Fruit fly (Drosophila melanogaster): ENCODE measurements around the gene Cpr66D.

Gene Cpr66D

DNA sequence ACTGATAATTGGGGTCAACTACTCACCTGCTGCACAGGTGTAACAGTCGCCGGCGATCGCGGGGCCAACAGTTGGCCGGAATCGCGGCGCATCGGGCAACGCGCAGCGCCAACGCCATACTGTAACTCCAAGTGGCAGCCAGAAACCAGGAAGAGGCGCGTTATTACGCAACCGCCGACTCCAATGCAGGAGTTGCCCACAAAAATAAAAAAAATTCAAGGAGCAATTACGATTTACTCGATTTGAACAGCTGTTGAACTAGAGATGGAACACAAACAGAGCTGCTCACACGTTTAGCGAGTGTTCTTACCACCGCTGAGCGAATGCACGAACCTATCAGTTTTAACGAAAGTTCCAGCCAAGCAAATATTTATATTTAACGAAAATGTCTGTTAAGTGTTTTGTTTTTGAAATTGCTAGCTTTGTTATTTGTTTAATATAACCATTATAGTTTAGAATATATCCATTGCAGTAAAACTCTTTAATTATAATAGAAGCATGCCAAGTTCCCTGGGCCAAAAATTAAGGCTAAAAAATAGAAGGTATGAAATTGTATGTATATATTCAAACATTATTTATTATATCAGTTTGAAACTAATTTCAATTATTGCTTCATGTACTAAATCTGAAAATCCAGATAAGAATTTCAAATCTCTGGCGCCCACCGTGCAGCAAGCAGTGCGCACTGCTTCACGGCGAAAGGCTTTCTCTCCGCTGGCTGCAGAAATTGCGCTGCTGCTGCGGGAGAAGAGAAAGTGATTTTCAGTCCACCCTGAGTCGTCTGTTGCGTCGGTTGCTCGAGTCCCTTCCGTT lies 36.2 kb upstream of the Cpr66D start, which contains the start of the genes CG5989 and CG6282 (continued):
- TF ChIP-seq Sry-β (GFP tag; optimal IDR thresholded peaks at IDR 0.05) (no peak), sqz (GFP tag; optimal IDR thresholded peaks at IDR 0.05) (no peak), CG17829 (tag; optimal IDR thresholded peaks at IDR 0.05) (peak; percentile 31), Spps (tag; optimal IDR thresholded peaks at IDR 0.05) (no peak), CG1233 (GFP tag; optimal IDR thresholded peaks at IDR 0.05) (no peak), fd64A (GFP tag; optimal IDR thresholded peaks at IDR 0.05) (no peak), CG1792 (GFP tag; optimal IDR thresholded peaks at IDR 0.05) (no peak), CG3163 (GFP tag; optimal IDR thresholded peaks at IDR 0.05) (no peak), bigmax (GFP tag; optimal IDR thresholded peaks at IDR 0.05) (no peak), sima (GFP tag; optimal IDR thresholded peaks at IDR 0.05) (no peak), ftz-f1 (GFP tag; optimal IDR thresholded peaks at IDR 0.05) (peak; percentile 18), CG30431 (GFP tag; optimal IDR thresholded peaks at IDR 0.05) (peak; percentile 36), jigr1 (GFP tag; IDR thresholded peaks at IDR 0.05) (no peak), CG4854 (GFP tag; optimal IDR thresholded peaks at IDR 0.05) (no peak), dpn (GFP tag; optimal IDR thresholded peaks at IDR 0.05) (no peak), cato (GFP tag; optimal IDR thresholded peaks at IDR 0.05; ENCODE audit: borderline replicate concordance) (no peak), unc-4 (GFP tag; IDR thresholded peaks at IDR 0.05; ENCODE audit: partially characterized antibody) (peak; percentile 61), ham (GFP tag; IDR thresholded peaks at IDR 0.05) (no peak), mirr (GFP tag; optimal IDR thresholded peaks at IDR 0.05) (peak; percentile 17), HLH54F (GFP tag; optimal IDR thresholded peaks at IDR 0.05) (peak; percentile 46), CG18599 (GFP tag; optimal IDR thresholded peaks at IDR 0.05) (peak; percentile 25), CG8290 (GFP tag; optimal IDR thresholded peaks at IDR 0.05) (no peak), CG8290 (tag; optimal IDR thresholded peaks at IDR 0.05) (peak in 1 of 2 experiments; percentile 45), onecut (GFP tag; IDR thresholded peaks at IDR 0.05) (peak; percentile 34), CG8765 (GFP tag; IDR thresholded peaks at IDR 0.05) (no peak), Antp (GFP tag; optimal IDR thresholded peaks at IDR 0.05) (no peak), chm (GFP tag; IDR thresholded peaks at IDR 0.05) (no peak), oc (tag; optimal IDR thresholded peaks at IDR 0.05) (peak; percentile 63), Ets65A (GFP tag) (peak; percentile 69), crp (GFP tag; optimal IDR thresholded peaks at IDR 0.05) (peak; percentile 89 to 98), chif (GFP tag; optimal IDR thresholded peaks at IDR 0.05) (no peak), CG42726 (GFP tag; IDR thresholded peaks at IDR 0.05; ENCODE audit: partially characterized antibody) (peak; percentile 67), Awh (GFP tag; IDR thresholded peaks at IDR 0.05) (no peak), so (GFP tag; IDR thresholded peaks at IDR 0.05) (no peak), Aef1 (GFP tag; IDR thresholded peaks at IDR 0.05) (no peak), insv (GFP tag; optimal IDR thresholded peaks at IDR 0.05) (no peak), CG12219 (GFP tag; optimal IDR thresholded peaks at IDR 0.05) (peak; percentile 45), CG13894 (tag; optimal IDR thresholded peaks at IDR 0.05) (no peak), Kr (GFP tag; optimal IDR thresholded peaks at IDR 0.05) (no peak), CG8089 (GFP tag; optimal IDR thresholded peaks at IDR 0.05) (no peak), CG5953 (GFP tag; IDR thresholded peaks at IDR 0.05) (peak; percentile 34; the same call in 1 of the 2 replicates), klu (GFP tag; IDR thresholded peaks at IDR 0.05) (no peak), pnt (GFP tag; optimal IDR thresholded peaks at IDR 0.05) (no peak), NfI (GFP tag; optimal IDR thresholded peaks at IDR 0.05) (peak; percentile 12), CG1647 (GFP tag; optimal IDR thresholded peaks at IDR 0.05) (no peak), Pdp1 (GFP tag; optimal IDR thresholded peaks at IDR 0.05) (peak; percentile 4 to 75), CkIIα-i1 (GFP tag; IDR thresholded peaks at IDR 0.05) (no peak), CG10654 (GFP tag; optimal IDR thresholded peaks at IDR 0.05) (no peak), otp (GFP tag; IDR thresholded peaks at IDR 0.05) (peak; percentile 53; the same call in 1 of the 3 replicates), CG1832 (GFP tag; optimal IDR thresholded peaks at IDR 0.05) (no peak)
